Worm (Caenorhabditis elegans) whole organism, late embryonic: ENCODE measurements around the gene pstk-1.

Source experiments
- dmd-4 ChIP-seq: sonication (generic microtip); optimal IDR thresholded peaks from 2 replicates; lab custom pipeline; 2016; ENCODE audit warnings: borderline replicate concordance, missing genetic modification characterization, missing compliant biosample characterization
- ets-4 ChIP-seq: sonication (generic microtip); optimal IDR thresholded peaks from 2 replicates; lab custom pipeline; 2016; ENCODE audit warnings: missing genetic modification characterization, missing compliant biosample characterization
- fkh-10 ChIP-seq: fragments of 150-350 bp; optimal IDR thresholded peaks from 2 replicates; lab custom pipeline; 2014; ENCODE audit warnings: missing biosample characterization, missing genetic modification reagents, missing genetic modification characterization
- hlh-8 ChIP-seq: sonication (generic microtip); optimal IDR thresholded peaks from 2 replicates; lab custom pipeline; 2016; ENCODE audit warnings: missing genotype, missing genetic modification characterization, missing compliant biosample characterization
- lim-6 ChIP-seq: sonication (generic microtip); optimal IDR thresholded peaks from 2 replicates; lab custom pipeline; 2016; ENCODE audit warnings: missing genetic modification characterization, missing compliant biosample characterization
- tbx-2 ChIP-seq: sonication (generic microtip); optimal IDR thresholded peaks from 2 replicates; lab custom pipeline; 2016; ENCODE audit warnings: missing genetic modification characterization, missing compliant biosample characterization
- tbx-7 ChIP-seq: sonication (generic microtip); optimal IDR thresholded peaks from 2 replicates; lab custom pipeline; 2016; ENCODE audit warnings: missing genotype, missing genetic modification characterization, missing compliant biosample characterization
- unc-86 ChIP-seq: sonication (generic microtip); optimal IDR thresholded peaks from 2 replicates; lab custom pipeline; 2016; ENCODE audit warnings: missing genetic modification characterization, missing compliant biosample characterization

DNA sequence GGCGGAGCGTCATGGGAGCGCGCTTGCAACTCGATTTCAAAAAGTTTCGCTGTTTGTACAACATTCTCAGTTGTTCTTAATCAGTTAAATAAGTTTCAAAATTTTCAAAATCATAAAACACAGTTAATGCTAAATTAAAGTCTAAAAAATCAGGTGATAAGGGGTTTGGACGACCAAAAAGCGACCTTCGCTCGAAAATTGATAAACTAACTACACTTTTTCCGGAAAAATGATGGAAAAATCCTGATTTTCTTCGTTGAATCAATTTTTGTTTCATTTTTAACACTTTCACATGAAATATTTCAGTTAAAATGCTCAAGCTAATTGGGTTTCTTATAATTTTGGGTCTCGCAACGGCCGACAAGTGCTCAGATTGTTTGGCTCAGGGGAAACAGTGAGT lies 36.2 kb upstream of the pstk-1 start, which contains the start of gene Y49E10.16:
- TF ChIP-seq unc-86 (tag; lab: Kevin White, UChicago) (no peak), tbx-7 (tag; lab: Kevin White, UChicago) (no peak), tbx-2 (tag; lab: Kevin White, UChicago) (no peak), fkh-10 (GFP tag; lab: Kevin White, UChicago) (no peak), lim-6 (tag; lab: Kevin White, UChicago) (no peak), ets-4 (tag; lab: Kevin White, UChicago) (no peak), dmd-4 (tag; lab: Kevin White, UChicago) (no peak), hlh-8 (tag; lab: Kevin White, UChicago) (no peak)
